Worm (Caenorhabditis elegans) whole organism, L1 larva: ENCODE data around the gene T10C6.16.

ENCODE experiments used
- Y116A8C.19 ChIP-seq: sonication (generic microtip); optimal IDR thresholded peaks from 2 replicates; lab custom pipeline; 2016; ENCODE audit warnings: missing compliant biosample characterization, missing genetic modification characterization, borderline replicate concordance
- blmp-1 ChIP-seq: fragments of 150-350 bp; optimal IDR thresholded peaks from 2 replicates; lab custom pipeline; 2014; ENCODE audit warnings: missing biosample characterization, missing genetic modification characterization
- dpl-1 ChIP-seq, 3 experiments: fragments of 150-350 bp in 2 of 3; sonication (generic microtip) in 1 of 3; optimal IDR thresholded peaks; 2 replicates each; lab custom pipeline; 2014 to 2017; ENCODE audit warnings: missing biosample characterization in 3 of 3, missing genetic modification characterization in 3 of 3, missing genetic modification reagents in 3 of 3
- efl-1 ChIP-seq, 4 experiments: fragments of 150-350 bp; optimal IDR thresholded peaks in 3 of 4; peaks in 1 of 4; 1 replicate in 1 of 4; 2 replicates in 3 of 4; lab custom pipeline; 2014; ENCODE audit warnings: missing biosample characterization in 2 of 4, missing genetic modification characterization in 2 of 4, missing genetic modification reagents in 2 of 4
- egl-27 ChIP-seq, 2 experiments: fragments of 150-350 bp in 1 of 2; sonication (generic microtip); optimal IDR thresholded peaks; 3 replicates each; lab custom pipeline; 2017 to 2018; ENCODE audit warnings: missing biosample characterization in 2 of 2, missing genetic modification characterization in 2 of 2, missing genetic modification reagents in 2 of 2
- elt-2 ChIP-seq: sonication (generic microtip); optimal IDR thresholded peaks from 2 replicates; lab custom pipeline; 2016; ENCODE audit warnings: missing genetic modification characterization, mild to moderate bottlenecking, inconsistent platforms, missing compliant biosample characterization, missing genetic modification reagents
- elt-3 ChIP-seq, 6 experiments: fragments of 150-350 bp in 1 of 6; sonication (generic microtip); optimal IDR thresholded peaks; 2 replicates each; lab custom pipeline; 2017 to 2018; ENCODE audit warnings: missing biosample characterization in 6 of 6, missing genetic modification characterization in 6 of 6, inconsistent platforms in 1 of 6
- fkh-10 ChIP-seq: sonication (generic microtip); optimal IDR thresholded peaks from 2 replicates; lab custom pipeline; 2017; ENCODE audit warnings: missing biosample characterization, missing genetic modification reagents, missing genetic modification characterization
- fkh-4 ChIP-seq: sonication (generic microtip); optimal IDR thresholded peaks from 2 replicates; lab custom pipeline; 2016; ENCODE audit warnings: missing compliant biosample characterization, missing genetic modification characterization, borderline replicate concordance
- grh-1 ChIP-seq: fragments of 200-800 bp; sonication (Bioruptor generic); IDR thresholded peaks from 2 replicates; pipeline ENCODE4 v1.3.6; 2022; ENCODE audit warnings: missing genetic modification reagents, missing genetic modification characterization, missing compliant biosample characterization
- hlh-17 ChIP-seq: fragments of 200-800 bp; sonication (Bioruptor generic); optimal IDR thresholded peaks from 2 replicates; lab custom pipeline; 2018; ENCODE audit warnings: missing genetic modification characterization, mild to moderate bottlenecking, missing compliant biosample characterization, moderate library complexity, borderline replicate concordance
- hlh-4 ChIP-seq: sonication (generic microtip); optimal IDR thresholded peaks from 2 replicates; lab custom pipeline; 2016; ENCODE audit warnings: mild to moderate bottlenecking, missing genetic modification characterization, missing compliant biosample characterization
- hpl-2 ChIP-seq: fragments of 150-350 bp; optimal IDR thresholded peaks from 2 replicates; lab custom pipeline; 2014; ENCODE audit warnings: missing biosample characterization, missing genetic modification reagents, missing genetic modification characterization
- isw-1 ChIP-seq: fragments of 200-800 bp; sonication (Bioruptor generic); IDR thresholded peaks from 2 replicates; pipeline ENCODE4 v1.3.6; 2022; ENCODE audit warnings: missing genetic modification characterization, missing compliant biosample characterization
- jun-1 ChIP-seq: fragments of 150-350 bp; optimal IDR thresholded peaks from 2 replicates; lab custom pipeline; 2014; ENCODE audit warnings: missing biosample characterization, missing genetic modification reagents, missing genetic modification characterization
- lin-15B ChIP-seq: fragments of 150-350 bp; sonication (generic microtip); optimal IDR thresholded peaks from 3 replicates; lab custom pipeline; 2014; ENCODE audit warnings: missing biosample characterization, missing genetic modification characterization
- lin-35 ChIP-seq, 2 experiments: fragments of 150-350 bp; optimal IDR thresholded peaks; 2 replicates each; lab custom pipeline; 2014; ENCODE audit warnings: missing biosample characterization in 2 of 2, missing genetic modification characterization in 2 of 2, missing genetic modification reagents in 2 of 2
- lir-3 ChIP-seq: sonication (generic microtip); optimal IDR thresholded peaks from 2 replicates; lab custom pipeline; 2016; ENCODE audit warnings: mild to moderate bottlenecking, missing genetic modification characterization, moderate library complexity, missing compliant biosample characterization; ENCODE audit not compliant: poor library complexity
- mdl-1 ChIP-seq, 2 experiments: fragments of 150-350 bp; optimal IDR thresholded peaks; 2 replicates each; lab custom pipeline; 2014 to 2017; ENCODE audit warnings: missing biosample characterization in 2 of 2, missing genetic modification characterization in 2 of 2, inconsistent platforms in 1 of 2
- mef-2 ChIP-seq: fragments of 150-350 bp; optimal IDR thresholded peaks from 2 replicates; lab custom pipeline; 2014; ENCODE audit warnings: missing biosample characterization, missing genetic modification characterization
- nhr-11 ChIP-seq: fragments of 150-350 bp; optimal IDR thresholded peaks from 2 replicates; lab custom pipeline; 2014; ENCODE audit warnings: missing biosample characterization, missing genetic modification characterization
- nhr-12 ChIP-seq: sonication (generic microtip); optimal IDR thresholded peaks from 2 replicates; lab custom pipeline; 2017; ENCODE audit warnings: missing biosample characterization, missing genetic modification characterization
- nhr-19 ChIP-seq: fragments of 200-800 bp; sonication (Bioruptor generic); conservative IDR thresholded peaks from 2 replicates; pipeline ENCODE4 v1.3.6; 2022; ENCODE audit warnings: missing genetic modification characterization, missing compliant biosample characterization
- nhr-20 ChIP-seq: sonication (generic microtip); optimal IDR thresholded peaks from 2 replicates; lab custom pipeline; 2016; ENCODE audit warnings: mild to moderate bottlenecking, missing genetic modification characterization, missing compliant biosample characterization
- nhr-28 ChIP-seq: fragments of 150-350 bp; optimal IDR thresholded peaks from 2 replicates; lab custom pipeline; 2014; ENCODE audit warnings: missing biosample characterization, missing genetic modification characterization
- nhr-71 ChIP-seq: sonication (generic microtip); optimal IDR thresholded peaks from 2 replicates; lab custom pipeline; 2016; ENCODE audit warnings: mild to moderate bottlenecking, missing genetic modification characterization, moderate library complexity, missing compliant biosample characterization
- nhr-85 ChIP-seq: sonication (generic microtip); peaks from one replicate; lab custom pipeline; 2016; ENCODE audit warnings: missing genetic modification characterization, inconsistent platforms, missing compliant biosample characterization
- nhr-90 ChIP-seq: sonication (generic microtip); optimal IDR thresholded peaks from 2 replicates; lab custom pipeline; 2016; ENCODE audit warnings: mild to moderate bottlenecking, missing genetic modification characterization, missing compliant biosample characterization; ENCODE audit not compliant: poor library complexity
- pag-3 ChIP-seq: sonication (generic microtip); optimal IDR thresholded peaks from 2 replicates; lab custom pipeline; 2017; ENCODE audit warnings: missing genetic modification characterization, mild to moderate bottlenecking, missing compliant biosample characterization, antibody characterized with exemption, borderline replicate concordance; ENCODE audit not compliant: insufficient read depth
- pax-3 ChIP-seq: fragments of 200-800 bp; sonication (Bioruptor generic); optimal IDR thresholded peaks from 2 replicates; lab custom pipeline; 2018; ENCODE audit warnings: mild to moderate bottlenecking, missing genetic modification characterization, moderate library complexity, missing compliant biosample characterization
- pqm-1 ChIP-seq: sonication (generic microtip); optimal IDR thresholded peaks from 3 replicates; lab custom pipeline; 2017; ENCODE audit warnings: missing biosample characterization, missing genetic modification characterization
- rnt-1 ChIP-seq: sonication (generic microtip); optimal IDR thresholded peaks from 2 replicates; lab custom pipeline; 2016; ENCODE audit warnings: mild to moderate bottlenecking, missing genetic modification characterization, moderate library complexity, missing compliant biosample characterization
- skn-1 ChIP-seq: fragments of 150-350 bp; optimal IDR thresholded peaks from 2 replicates; lab custom pipeline; 2014; ENCODE audit warnings: missing biosample characterization, missing genetic modification characterization
- sptf-1 ChIP-seq: fragments of 150-350 bp; optimal IDR thresholded peaks from 2 replicates; lab custom pipeline; 2014; ENCODE audit warnings: missing biosample characterization, missing genetic modification characterization
- sup-37 ChIP-seq: fragments of 200-800 bp; sonication (Bioruptor generic); optimal IDR thresholded peaks from 2 replicates; lab custom pipeline; 2018; ENCODE audit warnings: mild to moderate bottlenecking, missing genetic modification characterization, missing compliant biosample characterization
- swsn-7 ChIP-seq: sonication (generic microtip); optimal IDR thresholded peaks from 2 replicates; lab custom pipeline; 2016; ENCODE audit warnings: missing genetic modification characterization, missing compliant biosample characterization
- tbx-2 ChIP-seq: sonication (generic microtip); optimal IDR thresholded peaks from 2 replicates; lab custom pipeline; 2016; ENCODE audit warnings: missing genetic modification characterization, missing compliant biosample characterization
- unc-130 ChIP-seq: fragments of 150-350 bp; optimal IDR thresholded peaks from 2 replicates; lab custom pipeline; 2017; ENCODE audit warnings: missing biosample characterization, missing genetic modification characterization, inconsistent platforms
- unc-98 ChIP-seq: fragments of 200-800 bp; sonication (Bioruptor generic); IDR thresholded peaks from 2 replicates; pipeline ENCODE4 v1.3.6; 2022; ENCODE audit warnings: missing genetic modification characterization, missing compliant biosample characterization
- vab-15 ChIP-seq: sonication (generic microtip); optimal IDR thresholded peaks from 2 replicates; lab custom pipeline; 2017; ENCODE audit warnings: missing genotype, mild to moderate bottlenecking, missing genetic modification characterization, missing compliant biosample characterization
- zag-1 ChIP-seq: fragments of 150-350 bp; optimal IDR thresholded peaks from 2 replicates; lab custom pipeline; 2014; ENCODE audit warnings: missing biosample characterization, missing genetic modification characterization
- ztf-11 ChIP-seq, 2 experiments: sonication (generic microtip); optimal IDR thresholded peaks; 2 replicates each; lab custom pipeline; 2016 to 2017; ENCODE audit warnings: missing genetic modification characterization in 2 of 2, missing biosample characterization in 1 of 2, missing compliant biosample characterization in 1 of 2

The T10C6.16 gene

DNA sequence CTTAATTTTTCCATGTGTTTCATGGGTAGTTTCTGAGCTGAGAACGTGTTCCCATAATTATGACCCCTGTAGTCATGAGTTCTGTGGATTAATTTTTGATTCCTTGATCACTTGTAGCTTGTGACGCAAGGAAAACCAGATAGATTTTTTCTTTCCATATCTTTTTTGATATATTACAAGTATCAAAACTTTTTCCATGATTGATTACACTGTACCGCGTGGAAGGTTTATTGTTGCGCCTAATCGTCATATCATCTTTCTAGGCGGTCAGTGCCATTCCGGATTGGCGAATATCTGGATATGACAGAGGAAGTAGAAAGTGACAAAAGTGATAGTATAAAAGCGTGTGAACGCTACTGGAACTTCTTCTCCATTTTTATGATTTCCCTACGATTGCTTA is 13.8 kb upstream of the T10C6.16 start, which contains the start of gene ZK285.2:
Gene ZK285.2 (plus strand): TSS at position 301 of the 400 bp plus-strand sequence.
- TF ChIP-seq egl-27 (tag; optimal IDR thresholded peaks at IDR 0.05; lab: Kevin White, UChicago) (no peak), blmp-1 (tag; lab: Kevin White, UChicago) (peak; percentile 31), efl-1 (optimal IDR thresholded peaks at IDR 0.05; lab: Kevin White, UChicago) (no peak), efl-1 (GFP tag; optimal IDR thresholded peaks at IDR 0.05 in 1 of 2; lab: Kevin White, UChicago) (peak in 1 of 2 experiments; percentile 16), unc-130 (no peak), lir-3 (tag; lab: Kevin White, UChicago) (no peak), nhr-28 (no peak), tbx-2 (tag; lab: Kevin White, UChicago) (no peak), nhr-12 (no peak), isw-1 (no peak), swsn-7 (tag; lab: Kevin White, UChicago) (no peak), elt-3 (tag; optimal IDR thresholded peaks at IDR 0.05; lab: Kevin White, UChicago) (no peak)

DNA sequence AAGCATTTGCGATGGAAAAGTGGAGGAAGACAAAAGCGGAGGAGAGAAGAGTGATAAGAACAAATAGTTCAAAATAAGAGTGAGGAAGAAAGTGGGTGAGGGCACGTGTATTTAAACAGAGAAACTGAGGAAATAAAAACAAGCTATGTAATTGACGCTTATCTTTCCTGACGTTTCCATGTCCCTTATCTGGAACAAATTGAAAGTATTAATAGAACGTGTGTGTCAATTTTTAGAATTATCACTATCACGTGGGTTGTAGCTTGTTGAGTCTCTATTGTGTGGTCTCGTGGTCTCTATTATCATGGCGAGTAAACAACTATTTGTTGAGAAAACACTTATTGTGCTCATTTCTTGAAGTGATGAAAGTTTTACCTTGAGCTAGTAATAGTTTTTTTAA is 13.0 kb upstream of the T10C6.16 start, which contains the start of gene T10C6.15:
Gene T10C6.15 (minus strand): TSS at position 104 of the 400 bp plus-strand sequence.
- no peak for TF ChIP-seq tbx-2 (tag; lab: Kevin White, UChicago)
- TF ChIP-seq skn-1 (tag; lab: Kevin White, UChicago), result no peak
- TF ChIP-seq nhr-20, result peak; percentile 67
- no peak for TF ChIP-seq grh-1 (GFP tag; lab: Robert Waterston, UW)
- TF ChIP-seq fkh-10 (GFP tag; lab: Kevin White, UChicago), result no peak
- peak in 1 of 2 experiments; percentile 50 for TF ChIP-seq mdl-1 (tag; optimal IDR thresholded peaks at IDR 0.05; lab: Kevin White, UChicago)
- no peak for TF ChIP-seq fkh-4 (tag; lab: Kevin White, UChicago)
- peak; percentile 58 for TF ChIP-seq hpl-2 (GFP tag; lab: Kevin White, UChicago)
- TF ChIP-seq pag-3 (tag; lab: Kevin White, UChicago), result no peak
- peak; percentile 32 for TF ChIP-seq nhr-19 (GFP tag; lab: Robert Waterston, UW)
- TF ChIP-seq unc-98 (GFP tag; lab: Robert Waterston, UW), result no peak
- TF ChIP-seq nhr-85 (tag; lab: Kevin White, UChicago), result peak; percentile 30
- TF ChIP-seq nhr-71 (tag; lab: Kevin White, UChicago), result peak; percentile 68
- no peak for TF ChIP-seq dpl-1 (GFP tag; optimal IDR thresholded peaks at IDR 0.05; lab: Kevin White, UChicago)
- TF ChIP-seq zag-1 (tag; lab: Kevin White, UChicago), result no peak
- no peak for TF ChIP-seq mef-2
- TF ChIP-seq jun-1, result no peak
- TF ChIP-seq sup-37 (GFP tag; lab: Kevin White, UChicago), result no peak
- no peak for TF ChIP-seq ztf-11 (tag; optimal IDR thresholded peaks at IDR 0.05; lab: Kevin White, UChicago)
- TF ChIP-seq rnt-1 (tag; lab: Kevin White, UChicago), result no peak
- TF ChIP-seq swsn-7 (tag; lab: Kevin White, UChicago), result no peak
- no peak for TF ChIP-seq nhr-11 (tag; lab: Kevin White, UChicago)
- no peak for TF ChIP-seq sptf-1
- no peak for TF ChIP-seq isw-1
- peak; percentile 49 for TF ChIP-seq pax-3 (tag; lab: Kevin White, UChicago)
- no peak for TF ChIP-seq vab-15 (tag; lab: Kevin White, UChicago)
- TF ChIP-seq nhr-28, result no peak
- no peak for TF ChIP-seq hlh-4 (tag; lab: Kevin White, UChicago)
- no peak for TF ChIP-seq efl-1 (optimal IDR thresholded peaks at IDR 0.05; lab: Kevin White, UChicago)
- peak in 1 of 2 experiments; percentile 87 for TF ChIP-seq efl-1 (GFP tag; optimal IDR thresholded peaks at IDR 0.05 in 1 of 2; lab: Kevin White, UChicago)
- peak; percentile 99 for TF ChIP-seq elt-2
- TF ChIP-seq lin-35 (GFP tag; optimal IDR thresholded peaks at IDR 0.05; lab: Kevin White, UChicago), result peak in 1 of 2 experiments; percentile 76
- TF ChIP-seq lin-15B (tag; lab: Kevin White, UChicago), result no peak
- peak; percentile 63 for TF ChIP-seq nhr-90 (tag; lab: Kevin White, UChicago)
- TF ChIP-seq Y116A8C.19 (tag; lab: Kevin White, UChicago), result no peak
- TF ChIP-seq hlh-17, result no peak
- TF ChIP-seq pqm-1 (tag; lab: Kevin White, UChicago), result no peak
- no peak for TF ChIP-seq lir-3 (tag; lab: Kevin White, UChicago)
- TF ChIP-seq, all 84 proteins: peak for 11
